Worm (Caenorhabditis elegans): ENCODE results near the gene F13E9.16.
A peak's percentile ranks its signal among the peaks of the same experiment; 100 is the strongest.

Gene F13E9.16

DNA sequence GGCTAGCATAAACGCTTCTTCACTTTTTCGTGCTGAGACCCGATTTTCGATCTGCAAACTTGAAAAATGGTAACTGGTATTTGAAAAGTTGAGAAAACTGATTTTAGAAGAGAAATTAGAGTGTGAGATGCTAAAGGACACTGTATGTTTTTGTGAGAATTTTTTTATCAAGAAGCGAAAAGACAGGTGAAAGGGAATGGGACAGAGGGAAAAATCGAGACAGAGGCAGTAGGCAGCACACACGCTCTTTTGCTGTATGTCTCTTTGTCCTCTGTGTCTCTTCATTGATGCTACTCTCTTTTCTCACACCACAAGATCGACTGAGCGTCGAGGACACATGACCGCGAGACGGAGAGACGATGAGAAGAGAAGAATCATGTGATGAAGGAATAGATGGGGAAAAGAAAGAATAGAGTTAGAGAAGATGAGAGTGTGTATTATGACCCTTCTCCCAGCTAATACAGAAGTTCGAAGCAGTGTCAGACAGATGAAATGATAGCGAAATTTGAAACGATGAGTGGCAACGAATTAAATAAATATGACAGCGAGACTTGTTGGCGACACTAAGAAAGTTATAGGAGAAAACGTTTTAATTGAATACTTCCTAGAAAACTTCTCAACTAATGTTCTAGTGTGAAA is 48.8 kb upstream of the F13E9.16 start, which contains the start of gene lgg-2 (continued):
- TF ChIP-seq daf-8 (GFP tag; IDR thresholded peaks at IDR 0.05) (no peak), ces-1 (GFP tag; optimal IDR thresholded peaks at IDR 0.05) (no peak), pqm-1 (tag; optimal IDR thresholded peaks at IDR 0.05) (peak; percentile 74), unc-39 (tag; optimal IDR thresholded peaks at IDR 0.05) (no peak), zip-11 (GFP tag; IDR thresholded peaks at IDR 0.05) (no peak), F44E2.7 (GFP tag; IDR thresholded peaks at IDR 0.05) (no peak), lin-38 (GFP tag; IDR thresholded peaks at IDR 0.05) (peak; percentile 73), ceh-28 (tag; optimal IDR thresholded peaks at IDR 0.05) (peak; percentile 75), dpl-1 (GFP tag; optimal IDR thresholded peaks at IDR 0.05) (peak; percentile 66), mxl-3 (GFP tag; optimal IDR thresholded peaks at IDR 0.05) (peak; percentile 84), nhr-42 (GFP tag; IDR thresholded peaks at IDR 0.05) (peak; percentile 87), nhr-10 (tag; optimal IDR thresholded peaks at IDR 0.05) (peak; percentile 80), sdz-12 (GFP tag; optimal IDR thresholded peaks at IDR 0.05) (no peak), duxl-1 (tag; optimal IDR thresholded peaks at IDR 0.05; ENCODE audit: poor library complexity) (peak; percentile 69), snpc-4 (tag; optimal IDR thresholded peaks at IDR 0.05) (no peak), nhr-111 (GFP tag; optimal IDR thresholded peaks at IDR 0.05) (no peak), nhr-77 (tag; optimal IDR thresholded peaks at IDR 0.05) (peak; percentile 88), skn-1 (tag; optimal IDR thresholded peaks at IDR 0.05) (no peak), mxl-2 (GFP tag; conservative IDR thresholded peaks at IDR 0.05) (0 out of 2 replicates have a peak, but pooled peaks have one; percentile 31), jun-1 (tag; optimal IDR thresholded peaks at IDR 0.05) (peak; percentile 91), vab-7 (GFP tag; IDR thresholded peaks at IDR 0.05) (no peak), lim-7 (GFP tag; IDR thresholded peaks at IDR 0.05) (no peak), attf-4 (tag; optimal IDR thresholded peaks at IDR 0.05) (peak; percentile 65), nhr-237 (tag; optimal IDR thresholded peaks at IDR 0.05) (no peak), mdl-1 (tag; optimal IDR thresholded peaks at IDR 0.05) (peak; percentile 69 to 96), ctbp-1 (GFP tag; IDR thresholded peaks at IDR 0.05) (peak; percentile 87), nhr-25 (tag; optimal IDR thresholded peaks at IDR 0.05; ENCODE audit: borderline replicate concordance, insufficient read depth) (peak; percentile 86), F49E8.2 (tag; optimal IDR thresholded peaks at IDR 0.05; ENCODE audit: borderline replicate concordance) (no peak), daf-12 (tag; optimal IDR thresholded peaks at IDR 0.05) (no peak), egl-43 (GFP tag; IDR thresholded peaks at IDR 0.05) (peak; percentile 65; the same call in 1 of the 2 replicates), hmg-1.1 (GFP tag; IDR thresholded peaks at IDR 0.05) (peak; percentile 87), arid-1 (GFP tag; conservative IDR thresholded peaks at IDR 0.05) (peak; percentile 69; the same call in 1 of the 2 replicates), lin-15B (tag; optimal IDR thresholded peaks at IDR 0.05) (no peak), tra-1 (GFP tag; IDR thresholded peaks at IDR 0.05) (peak; percentile 92), Y48G9A.11 (GFP tag; IDR thresholded peaks at IDR 0.05) (no peak), nhr-11 (tag; optimal IDR thresholded peaks at IDR 0.05) (peak; percentile 97), madf-5 (GFP tag; IDR thresholded peaks at IDR 0.05) (no peak), zip-2 (tag; optimal IDR thresholded peaks at IDR 0.05) (no peak), D1046.2 (GFP tag; IDR thresholded peaks at IDR 0.05) (no peak), saeg-2 (GFP tag; IDR thresholded peaks at IDR 0.05) (peak; percentile 89), ceh-82 (tag; optimal IDR thresholded peaks at IDR 0.05) (no peak), rbr-2 (tag; optimal IDR thresholded peaks at IDR 0.05) (no peak), pha-4 (GFP tag; IDR thresholded peaks at IDR 0.05) (peak; percentile 78), pha-4 (tag; optimal IDR thresholded peaks at IDR 0.05) (peak; percentile 98), aha-1 (tag) (peak; percentile 100), daf-16 (GFP tag; optimal IDR thresholded peaks at IDR 0.05) (peak; percentile 63 to 70), daf-16 (tag; optimal IDR thresholded peaks at IDR 0.05) (peak; percentile 93), ztf-7 (tag; optimal IDR thresholded peaks at IDR 0.05) (peak; percentile 85), ceh-62 (tag; optimal IDR thresholded peaks at IDR 0.05) (no peak), nhr-102 (tag; optimal IDR thresholded peaks at IDR 0.05) (peak; percentile 92), cey-2 (tag; optimal IDR thresholded peaks at IDR 0.05; ENCODE audit: borderline replicate concordance, insufficient read depth) (peak; percentile 63)
